Worm (Caenorhabditis elegans) whole organism, L3 larva: ENCODE measurements around the gene C09G4.4.

Experiments used
- ama-1 ChIP-seq: fragments of 150-350 bp; optimal IDR thresholded peaks from 2 replicates; lab custom pipeline; 2018
- ceh-28 ChIP-seq: fragments of 150-350 bp; optimal IDR thresholded peaks from 2 replicates; lab custom pipeline; 2014; ENCODE audit warnings: missing biosample characterization, missing genetic modification reagents, missing genetic modification characterization
- ceh-82 ChIP-seq: fragments of 150-350 bp; optimal IDR thresholded peaks from 2 replicates; lab custom pipeline; 2014; ENCODE audit warnings: missing biosample characterization, missing genetic modification characterization
- egl-27 ChIP-seq: sonication (generic microtip); optimal IDR thresholded peaks from 4 replicates; lab custom pipeline; 2017; ENCODE audit warnings: missing biosample characterization, missing genetic modification reagents, missing genetic modification characterization
- elt-3 ChIP-seq, 3 experiments: fragments of 150-350 bp in 1 of 3; sonication (generic microtip) in 2 of 3; optimal IDR thresholded peaks; 2 replicates in 2 of 3; 4 replicates in 1 of 3; lab custom pipeline; 2014 to 2017; ENCODE audit warnings: missing biosample characterization in 3 of 3, missing genetic modification characterization in 3 of 3
- lsy-12 ChIP-seq: sonication (generic microtip); optimal IDR thresholded peaks from 2 replicates; lab custom pipeline; 2016; ENCODE audit warnings: mild to moderate bottlenecking, missing genetic modification characterization, missing compliant biosample characterization
- nfya-1 ChIP-seq: sonication (generic microtip); optimal IDR thresholded peaks from 2 replicates; lab custom pipeline; 2017; ENCODE audit warnings: missing genetic modification characterization, mild to moderate bottlenecking, missing compliant biosample characterization, antibody characterized with exemption, moderate library complexity; ENCODE audit not compliant: insufficient read depth
- unc-62 ChIP-seq: fragments of 150-350 bp; sonication (generic microtip); optimal IDR thresholded peaks from 4 replicates; lab custom pipeline; 2014; ENCODE audit warnings: missing biosample characterization, missing genetic modification reagents, missing genetic modification characterization

ce11 chrIV:8488043-8488442 lies 24.7 kb upstream of the C09G4.4 start:
- no peak for TF ChIP-seq elt-3 (tag; optimal IDR thresholded peaks at IDR 0.05; lab: Kevin White, UChicago)
- TF ChIP-seq nfya-1 (tag; lab: Kevin White, UChicago) = no peak
- TF ChIP-seq ama-1 = no peak
- no peak for TF ChIP-seq lsy-12 (tag; lab: Kevin White, UChicago)
- no peak for TF ChIP-seq unc-62 (GFP tag; lab: Kevin White, UChicago)
- no peak for TF ChIP-seq egl-27
- TF ChIP-seq ceh-28 (tag; lab: Kevin White, UChicago) = no peak
- TF ChIP-seq ceh-82 (tag; lab: Kevin White, UChicago) = no peak
